Fruit fly (Drosophila melanogaster): ENCODE results near the gene bip1.

bip1 gene

DNA sequence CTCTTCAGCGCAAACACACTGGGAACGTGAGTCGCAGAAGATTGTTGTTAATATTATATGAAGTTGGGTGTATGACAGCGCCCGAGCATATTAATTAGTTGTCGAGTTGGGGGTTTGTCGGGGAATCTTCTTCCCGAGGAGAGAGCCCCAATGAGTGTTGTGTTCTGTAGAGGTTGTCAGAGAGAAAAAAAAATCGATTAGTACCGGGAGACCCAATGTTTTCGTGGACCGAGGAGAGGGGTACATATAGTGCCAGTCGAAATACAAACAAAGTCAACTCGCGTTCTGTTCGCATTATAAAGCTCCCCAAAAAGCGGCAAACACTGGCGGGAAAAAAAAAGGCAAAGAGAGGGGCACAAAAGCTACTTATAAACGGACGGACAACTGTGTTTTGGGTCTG is 15.4 kb upstream of the bip1 start (continued):
- TF ChIP-seq Ravus (GFP tag; IDR thresholded peaks at IDR 0.05) (no peak), D19B (GFP tag; optimal IDR thresholded peaks at IDR 0.05) (peak; percentile 41), her (GFP tag; optimal IDR thresholded peaks at IDR 0.05) (no peak), cwo (GFP tag; optimal IDR thresholded peaks at IDR 0.05) (peak; percentile 3), Adf1 (GFP tag; IDR thresholded peaks at IDR 0.05) (0 out of 2 replicates have a peak, but pooled peaks have one; percentile 31), CG11723 (GFP tag; optimal IDR thresholded peaks at IDR 0.05) (no peak), hkb (optimal IDR thresholded peaks at IDR 0.05) (no peak), hkb (GFP tag; IDR thresholded peaks at IDR 0.05) (0 out of 2 replicates have a peak, but pooled peaks have one; percentile 19), fd64A (GFP tag; optimal IDR thresholded peaks at IDR 0.05) (no peak), CG13296 (GFP tag; optimal IDR thresholded peaks at IDR 0.05) (no peak), CG6654 (GFP tag; optimal IDR thresholded peaks at IDR 0.05) (no peak), wor (GFP tag; IDR thresholded peaks at IDR 0.05) (no peak), CG4360 (GFP tag; IDR thresholded peaks at IDR 0.05) (no peak), CG13894 (tag; optimal IDR thresholded peaks at IDR 0.05) (peak; percentile 91), kni (GFP tag; optimal IDR thresholded peaks at IDR 0.05) (peak; percentile 67), CG34422 (GFP tag; IDR thresholded peaks at IDR 0.05) (no peak), NC2β (GFP tag; optimal IDR thresholded peaks at IDR 0.05) (no peak), CrebB (tag; optimal IDR thresholded peaks at IDR 0.05) (no peak), Sox102F (GFP tag; optimal IDR thresholded peaks at IDR 0.05) (no peak), CG6272 (GFP tag; IDR thresholded peaks at IDR 0.05) (no peak), Myb (GFP tag; optimal IDR thresholded peaks at IDR 0.05) (no peak), repo (GFP tag; optimal IDR thresholded peaks at IDR 0.05) (no peak), CG6791 (GFP tag; IDR thresholded peaks at IDR 0.05; ENCODE audit: partially characterized antibody) (no peak), mam (GFP tag; optimal IDR thresholded peaks at IDR 0.05) (no peak), CG31388 (GFP tag; optimal IDR thresholded peaks at IDR 0.05) (no peak), CG15514 (GFP tag; optimal IDR thresholded peaks at IDR 0.05) (peak; percentile 22), crp (GFP tag; optimal IDR thresholded peaks at IDR 0.05) (no peak), CG1602 (GFP tag; optimal IDR thresholded peaks at IDR 0.05) (no peak), chm (GFP tag; IDR thresholded peaks at IDR 0.05) (0 out of 2 replicates have a peak, but pooled peaks have one; percentile 23), CG14014 (GFP tag; IDR thresholded peaks at IDR 0.05) (no peak), CG18764 (GFP tag; optimal IDR thresholded peaks at IDR 0.05) (no peak), tio (GFP tag; optimal IDR thresholded peaks at IDR 0.05) (no peak), onecut (GFP tag; IDR thresholded peaks at IDR 0.05) (peak; percentile 70), pb (GFP tag; optimal IDR thresholded peaks at IDR 0.05) (no peak), Atf6 (GFP tag; IDR thresholded peaks at IDR 0.05) (peak; percentile 40; the same call in 1 of the 2 replicates)

DNA sequence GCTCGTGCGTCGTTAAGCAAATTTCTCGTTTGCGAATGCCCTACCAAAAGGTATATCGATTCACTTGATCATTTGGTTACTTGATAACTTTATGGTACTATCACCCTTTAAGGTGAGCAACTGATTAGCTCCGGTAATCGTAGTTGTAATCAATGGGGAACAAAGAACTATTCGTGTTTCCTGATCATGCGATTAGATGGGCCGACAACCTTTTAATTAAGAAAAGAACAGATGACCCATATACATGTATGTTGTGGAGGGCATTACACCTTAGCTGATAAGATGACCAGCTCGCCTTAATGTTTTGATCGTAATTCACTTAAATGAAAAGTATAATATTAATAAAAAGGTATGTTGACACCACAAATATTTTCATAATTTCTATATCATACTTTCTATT is 14.9 kb upstream of the bip1 start:
- TF ChIP-seq CG12942 (GFP tag; optimal IDR thresholded peaks at IDR 0.05) (no peak), Med (GFP tag) (peak; percentile 31), CG32532 (GFP tag; IDR thresholded peaks at IDR 0.05) (peak; percentile 35; the same call in 1 of the 2 replicates), CG13287 (GFP tag; IDR thresholded peaks at IDR 0.05; ENCODE audit: partially characterized antibody) (no peak), Hr51 (GFP tag; optimal IDR thresholded peaks at IDR 0.05) (no peak), mirr (GFP tag; optimal IDR thresholded peaks at IDR 0.05) (peak; percentile 9), Max (GFP tag; optimal IDR thresholded peaks at IDR 0.05) (no peak), CG7372 (GFP tag; IDR thresholded peaks at IDR 0.05) (no peak), CG32772 (GFP tag; IDR thresholded peaks at IDR 0.05) (no peak), CG6791 (GFP tag; IDR thresholded peaks at IDR 0.05; ENCODE audit: partially characterized antibody) (no peak), CG13894 (tag; optimal IDR thresholded peaks at IDR 0.05) (no peak), grau (tag; optimal IDR thresholded peaks at IDR 0.05) (peak; percentile 28), CG14014 (GFP tag; IDR thresholded peaks at IDR 0.05) (peak; percentile 27; the same call in 1 of the 2 replicates), CG12769 (tag; optimal IDR thresholded peaks at IDR 0.05) (peak; percentile 40), CG2678 (tag; optimal IDR thresholded peaks at IDR 0.05) (peak; percentile 23), gem (tag; optimal IDR thresholded peaks at IDR 0.05) (peak; percentile 3), Vsx1 (GFP tag; optimal IDR thresholded peaks at IDR 0.05) (peak; percentile 61), grn (GFP tag; optimal IDR thresholded peaks at IDR 0.05) (peak; percentile 97), sens (GFP tag) (peak; percentile 57), CG16813 (GFP tag; IDR thresholded peaks at IDR 0.05; ENCODE audit: partially characterized antibody) (no peak)
